Fruit fly (Drosophila melanogaster) whole organism, wandering third instar larva: ENCODE measurements around the gene CG12402.

Source experiments
- Abd-B ChIP-seq: fragments of >200 bp; optimal IDR thresholded peaks from 2 replicates; lab custom pipeline; 2017; ENCODE audit warnings: missing biosample characterization, missing genetic modification characterization
- CG9705 ChIP-seq: fragments of 200-800 bp; sonication (Bioruptor generic); optimal IDR thresholded peaks from 2 replicates; lab custom pipeline; 2018; ENCODE audit warnings: missing biosample characterization, mild to moderate bottlenecking, missing genetic modification characterization
- CrebA ChIP-seq: fragments of 200-800 bp; sonication (Bioruptor generic); optimal IDR thresholded peaks from 2 replicates; lab custom pipeline; 2016; ENCODE audit warnings: missing biosample characterization, mild to moderate bottlenecking, missing genetic modification characterization, borderline replicate concordance
- Dif ChIP-seq: fragments of 200-275, 200-300 bp; sonication (Bioruptor generic); optimal IDR thresholded peaks from 2 replicates; lab custom pipeline; 2018; ENCODE audit warnings: missing biosample characterization, missing genetic modification characterization; ENCODE audit not compliant: partially characterized antibody
- GATAd ChIP-seq: sonication (Bioruptor generic); optimal IDR thresholded peaks from 2 replicates; lab custom pipeline; 2016; ENCODE audit warnings: missing biosample characterization, missing genetic modification characterization
- Hr83 ChIP-seq: fragments of 200-300 bp; sonication (Bioruptor generic); optimal IDR thresholded peaks from 2 replicates; lab custom pipeline; 2016; ENCODE audit warnings: missing biosample characterization, mild to moderate bottlenecking, missing genetic modification characterization, moderate library complexity; ENCODE audit not compliant: poor library complexity, severe bottlenecking
- Jra ChIP-seq: sonication (Bioruptor generic); optimal IDR thresholded peaks from 2 replicates; lab custom pipeline; 2016; ENCODE audit warnings: missing biosample characterization, missing genetic modification characterization
- Mio ChIP-seq: sonication (Bioruptor generic); optimal IDR thresholded peaks from 2 replicates; lab custom pipeline; 2016; ENCODE audit warnings: missing biosample characterization, missing genetic modification characterization
- N ChIP-seq: fragments of >200 bp; optimal IDR thresholded peaks from 2 replicates; lab custom pipeline; 2018; ENCODE audit warnings: missing biosample characterization, missing external identifiers, missing genetic modification characterization
- OdsH ChIP-seq: fragments of 200-800 bp; sonication (Bioruptor generic); optimal IDR thresholded peaks from 2 replicates; lab custom pipeline; 2016; ENCODE audit warnings: missing biosample characterization, mild to moderate bottlenecking, missing genetic modification characterization
- Rel ChIP-seq, 2 experiments: fragments of 200-800 bp; sonication (Bioruptor generic) in 1 of 2; optimal IDR thresholded peaks; 2 replicates in 1 of 2; 3 replicates in 1 of 2; lab custom pipeline; 2016 to 2019; ENCODE audit warnings: mild to moderate bottlenecking in 2 of 2, missing biosample characterization in 2 of 2, missing genetic modification characterization in 2 of 2, moderate library complexity in 1 of 2
- Vsx2 ChIP-seq: fragments of 200-300, 225-300 bp; sonication (Bioruptor generic); optimal IDR thresholded peaks from 2 replicates; lab custom pipeline; 2018; ENCODE audit warnings: missing biosample characterization, missing genetic modification characterization; ENCODE audit not compliant: partially characterized antibody
- br ChIP-seq: fragments of 200-800 bp; sonication (Bioruptor generic); optimal IDR thresholded peaks from 2 replicates; lab custom pipeline; 2016; ENCODE audit warnings: missing biosample characterization, missing genetic modification characterization
- brk ChIP-seq: fragments of 200-800 bp; sonication (Bioruptor generic); optimal IDR thresholded peaks from 2 replicates; lab custom pipeline; 2016; ENCODE audit warnings: missing biosample characterization, mild to moderate bottlenecking, missing genetic modification characterization
- dl ChIP-seq, 2 experiments: fragments of 175-275, 200-275 bp in 1 of 2; fragments of 200-275 bp in 1 of 2; sonication (Bioruptor generic); optimal IDR thresholded peaks; lab custom pipeline; 2018; ENCODE audit warnings: mild to moderate bottlenecking in 2 of 2, missing biosample characterization in 2 of 2, missing genetic modification characterization in 2 of 2, moderate library complexity in 2 of 2; ENCODE audit not compliant: partially characterized antibody in 2 of 2, insufficient read depth in 1 of 2
- dmrt93B ChIP-seq: fragments of 200-800 bp; sonication (Bioruptor generic); optimal IDR thresholded peaks from 2 replicates; lab custom pipeline; 2018; ENCODE audit warnings: missing biosample characterization, mild to moderate bottlenecking, missing genetic modification characterization
- dsf ChIP-seq: sonication (Bioruptor generic); optimal IDR thresholded peaks from 2 replicates; lab custom pipeline; 2016; ENCODE audit warnings: missing biosample characterization, missing genetic modification characterization, borderline replicate concordance
- ey ChIP-seq: fragments of 200-800 bp; sonication (Bioruptor generic); optimal IDR thresholded peaks from 2 replicates; lab custom pipeline; 2016; ENCODE audit warnings: missing biosample characterization, missing genetic modification characterization
- foxo ChIP-seq, 2 experiments: fragments of 200-800 bp; sonication (Bioruptor generic); optimal IDR thresholded peaks; 2 replicates in 1 of 2; 3 replicates in 1 of 2; lab custom pipeline; 2016 to 2017; ENCODE audit warnings: missing biosample characterization in 2 of 2, missing genetic modification characterization in 2 of 2
- fru ChIP-seq: fragments of 200-800 bp; sonication (Bioruptor generic); optimal IDR thresholded peaks from 3 replicates; lab custom pipeline; 2016; ENCODE audit warnings: missing biosample characterization, mild to moderate bottlenecking, missing genetic modification characterization
- h ChIP-seq: fragments of 200-800 bp; sonication (Bioruptor generic); optimal IDR thresholded peaks from 3 replicates; lab custom pipeline; 2016; ENCODE audit warnings: missing biosample characterization, mild to moderate bottlenecking, missing genetic modification characterization
- jim ChIP-seq: fragments of 175-275, 200-325 bp; sonication (Bioruptor generic); optimal IDR thresholded peaks from 2 replicates; lab custom pipeline; 2016; ENCODE audit warnings: missing biosample characterization, mild to moderate bottlenecking, missing genetic modification characterization
- psq ChIP-seq: fragments of 200-800 bp; sonication (Bioruptor generic); optimal IDR thresholded peaks from 3 replicates; lab custom pipeline; 2017; ENCODE audit warnings: missing biosample characterization, mild to moderate bottlenecking, missing genetic modification characterization, moderate library complexity
- rgr ChIP-seq: fragments of 200-800 bp; sonication (Bioruptor generic); optimal IDR thresholded peaks from 3 replicates; lab custom pipeline; 2016; ENCODE audit warnings: missing biosample characterization, mild to moderate bottlenecking, missing genetic modification characterization
- sage ChIP-seq: fragments of 200-800 bp; sonication (Bioruptor generic); optimal IDR thresholded peaks from 2 replicates; lab custom pipeline; 2016; ENCODE audit warnings: missing biosample characterization, mild to moderate bottlenecking, missing genetic modification characterization
- sv ChIP-seq: fragments of 200-800 bp; sonication (Bioruptor generic); optimal IDR thresholded peaks from 3 replicates; lab custom pipeline; 2016; ENCODE audit warnings: missing biosample characterization, missing genetic modification characterization
- tai ChIP-seq: sonication (Bioruptor generic); optimal IDR thresholded peaks from 2 replicates; lab custom pipeline; 2016; ENCODE audit warnings: missing biosample characterization, missing genetic modification characterization
- woc ChIP-seq: sonication (Bioruptor generic); optimal IDR thresholded peaks from 2 replicates; lab custom pipeline; 2016; ENCODE audit warnings: missing biosample characterization, mild to moderate bottlenecking, missing genetic modification characterization

CG12402 gene

DNA sequence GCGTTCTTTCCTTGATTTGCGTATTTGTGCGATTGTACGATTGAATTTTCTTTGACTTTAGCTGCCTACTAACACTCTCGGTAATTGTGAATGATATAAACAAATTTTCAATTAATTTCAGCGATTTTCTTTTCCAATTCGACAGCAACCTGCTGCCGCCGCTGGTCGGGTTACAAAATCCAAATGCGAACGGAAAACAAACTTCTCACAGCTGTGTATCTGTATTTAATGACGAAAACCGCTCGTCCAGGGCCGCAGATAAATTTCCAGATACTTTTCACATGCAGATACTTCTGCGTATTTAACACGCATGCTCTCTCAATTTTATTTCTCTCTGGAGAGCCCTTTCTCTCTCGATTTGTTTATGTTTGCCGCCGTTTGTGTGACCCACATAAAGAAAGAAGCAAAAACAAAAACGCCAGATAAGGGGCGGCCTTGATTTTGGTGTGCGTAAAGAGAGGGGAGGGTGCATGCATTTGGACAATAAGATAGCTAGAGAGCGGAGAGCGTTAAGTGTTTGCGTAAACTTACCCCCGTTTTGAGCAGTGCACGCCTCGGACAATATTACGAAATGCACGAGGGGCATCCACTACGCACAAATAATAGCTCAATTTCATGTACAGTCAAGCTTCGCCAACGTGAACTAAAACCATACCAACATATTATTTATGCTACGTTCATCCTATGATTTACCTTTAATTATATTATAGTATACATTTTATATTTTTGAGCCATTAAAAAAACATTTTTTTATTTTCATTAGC lies at the start of gene CG12402:
Gene CG12402 (minus strand): TSS at position 164 of the 764 bp plus-strand sequence.
- TF ChIP-seq foxo (GFP tag; optimal IDR thresholded peaks at IDR 0.05; lab: Kevin White, UChicago) (peak in 1 of 2 experiments; percentile 13), ey (GFP tag; lab: Kevin White, UChicago) (no peak), sv (peak; percentile 41), woc (GFP tag; lab: Kevin White, UChicago) (no peak), CG9705 (GFP tag; lab: Kevin White, UChicago) (no peak), fru (peak; percentile 19), Rel (GFP tag; optimal IDR thresholded peaks at IDR 0.05; lab: Kevin White, UChicago) (no peak), Rel (tag; optimal IDR thresholded peaks at IDR 0.05; lab: Kevin White, UChicago) (no peak), h (GFP tag; lab: Kevin White, UChicago) (no peak), Hr83 (GFP tag; lab: Kevin White, UChicago) (no peak), jim (GFP tag; lab: Kevin White, UChicago) (no peak), psq (no peak), Dif (peak; percentile 34)
- TF ChIP-seq, all 38 proteins: peak for 4

DNA sequence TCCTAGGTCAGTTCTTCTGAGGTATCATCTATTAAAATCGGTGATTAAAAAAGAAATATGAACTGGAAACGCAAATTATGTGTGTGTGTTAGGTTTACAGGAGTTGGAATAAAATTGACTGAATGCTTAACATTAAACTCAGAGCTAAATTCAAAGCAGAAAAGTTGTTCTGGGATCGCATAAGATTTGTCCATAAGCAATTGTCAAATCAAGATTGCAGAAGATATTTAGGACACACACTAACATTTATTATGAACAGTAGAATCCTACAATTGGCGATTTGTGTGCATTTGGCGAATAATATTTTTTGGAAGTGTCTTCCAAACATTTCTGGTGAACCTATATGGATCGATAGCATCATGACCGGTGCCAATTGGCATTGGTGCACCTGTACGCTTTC lies 49.2 kb upstream of the CG12402 start, which contains the start of gene CG31533:
Gene CG31533 (minus strand): TSS at position 101 of the 400 bp plus-strand sequence.
- TF ChIP-seq h (GFP tag; lab: Kevin White, UChicago): no peak
- TF ChIP-seq Mio (GFP tag; lab: Kevin White, UChicago): no peak
- TF ChIP-seq sv: no peak
- TF ChIP-seq brk (GFP tag; lab: Kevin White, UChicago): no peak
- no peak for TF ChIP-seq dsf (GFP tag; lab: Kevin White, UChicago)
- TF ChIP-seq OdsH: no peak
- no peak for TF ChIP-seq br (GFP tag; lab: Kevin White, UChicago)
- no peak for TF ChIP-seq GATAd
- no peak for TF ChIP-seq foxo (GFP tag; optimal IDR thresholded peaks at IDR 0.05; lab: Kevin White, UChicago)
- no peak for TF ChIP-seq Abd-B (GFP tag; lab: Kevin White, UChicago)
- no peak for TF ChIP-seq dmrt93B (GFP tag; lab: Kevin White, UChicago)

DNA sequence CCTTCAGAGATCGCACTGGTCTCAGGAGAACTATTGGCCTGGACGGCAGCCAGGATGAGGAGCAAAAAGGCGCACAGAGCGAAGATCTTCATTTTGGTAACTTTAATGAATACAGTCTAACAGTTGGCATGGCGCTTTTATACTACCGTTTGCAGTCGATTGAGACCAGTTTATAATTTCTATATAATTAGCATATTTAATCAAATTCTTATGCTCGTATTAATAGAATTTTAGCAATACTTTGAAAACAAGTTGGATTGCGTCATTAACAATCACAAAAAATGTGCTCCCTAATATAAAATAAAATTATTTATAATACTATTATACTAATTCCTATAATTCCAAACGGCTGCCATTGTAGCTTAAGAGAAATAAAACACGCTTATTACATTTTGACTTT lies 46.2 kb upstream of the CG12402 start, which contains the start of gene CG44215:
Gene CG44215 (minus strand): TSS at position 101 of the 400 bp plus-strand sequence.
- TF ChIP-seq dl (GFP tag; optimal IDR thresholded peaks at IDR 0.05; lab: Kevin White, UChicago; ENCODE audit: insufficient read depth in 1 of 2, partially characterized antibody in 2 of 2) (no peak), dmrt93B (GFP tag; lab: Kevin White, UChicago) (no peak), GATAd (no peak), N (GFP tag; lab: Kevin White, UChicago) (no peak), Vsx2 (no peak)
- TF ChIP-seq, all 38 proteins: peak for 0

DNA sequence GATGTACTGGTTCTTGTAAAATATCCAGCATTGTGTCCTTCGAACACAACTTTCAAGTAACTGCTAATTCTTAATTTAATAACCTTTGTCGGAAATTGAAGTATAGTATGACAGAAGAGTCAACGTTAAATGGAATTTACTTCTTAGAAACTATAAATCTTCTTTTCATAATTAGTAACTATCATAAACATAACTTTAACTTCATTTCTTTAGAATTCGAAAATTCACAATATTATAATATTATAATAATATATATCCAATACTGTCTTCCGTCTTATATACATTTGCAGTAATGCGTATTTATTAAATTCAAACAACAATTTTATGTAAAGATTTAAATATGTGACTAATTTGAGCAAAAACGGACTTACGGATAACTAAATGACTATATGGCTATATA lies 45.6 kb upstream of the CG12402 start, which contains the start of gene Recs1:
Gene Recs1 (minus strand): TSS at position 101 of the 400 bp plus-strand sequence.
- TF ChIP-seq Abd-B (GFP tag; lab: Kevin White, UChicago) (no peak), CrebA (GFP tag; lab: Kevin White, UChicago) (no peak), jim (GFP tag; lab: Kevin White, UChicago) (no peak), OdsH (no peak), Jra (GFP tag; lab: Kevin White, UChicago) (no peak), rgr (GFP tag; lab: Kevin White, UChicago) (no peak), GATAd (no peak), Vsx2 (no peak), brk (GFP tag; lab: Kevin White, UChicago) (no peak), h (GFP tag; lab: Kevin White, UChicago) (no peak)

DNA sequence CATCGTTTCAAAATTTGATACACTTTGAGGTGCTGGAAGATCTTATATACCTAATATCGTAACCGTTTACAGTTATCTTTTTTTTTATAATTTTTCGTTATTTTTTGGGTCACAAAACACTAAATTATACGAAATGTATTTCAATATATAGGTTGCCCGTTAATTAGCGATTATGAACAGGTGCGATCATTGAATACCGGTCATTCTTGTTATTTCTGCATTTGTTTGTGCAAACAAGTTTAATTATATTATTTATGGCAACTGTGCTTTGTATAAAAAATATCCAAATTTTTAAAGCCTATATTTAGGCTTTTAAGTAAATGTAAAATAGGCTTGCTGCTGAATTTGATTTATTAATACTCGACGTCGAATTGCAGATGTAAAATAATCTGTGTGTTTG lies 44.4 kb upstream of the CG12402 start, which contains the start of gene CG42500:
Gene CG42500 (minus strand): TSS at position 101 of the 400 bp plus-strand sequence.
- no peak for TF ChIP-seq tai (GFP tag; lab: Kevin White, UChicago)
- no peak for TF ChIP-seq sage
- TF ChIP-seq, all 38 proteins: peak for 0
